Worm (Caenorhabditis elegans): Measurements from ENCODE around the gene srx-110.
A peak's percentile ranks its signal among the peaks of the same experiment; 100 is the strongest.

srx-110 gene

DNA sequence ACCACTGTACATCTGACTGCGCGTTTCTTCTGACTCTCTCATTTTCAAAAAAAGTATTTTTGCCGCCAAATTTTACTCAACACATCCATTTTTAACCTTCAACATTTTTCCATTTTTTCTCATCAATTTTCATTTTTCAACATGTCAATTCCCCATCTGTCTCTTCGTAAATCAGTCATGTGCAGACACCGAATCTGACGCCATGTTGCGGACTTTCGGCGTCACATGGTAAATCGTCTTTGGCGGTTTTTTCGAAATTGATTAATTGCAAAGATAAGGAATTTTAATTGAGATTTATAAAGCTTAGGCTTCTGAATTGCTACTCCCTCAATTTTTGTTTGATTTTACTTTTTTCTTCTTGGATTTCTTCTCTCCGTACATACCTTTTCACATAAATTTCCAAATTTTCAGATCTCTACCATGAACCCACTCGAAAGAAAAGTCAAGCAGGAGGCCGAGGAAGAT is 26.6 kb upstream of the srx-110 start, which contains the start of gene F19B10.1 (continued):
- TF ChIP-seq snu-23 (GFP tag; optimal IDR thresholded peaks at IDR 0.05) (peak; percentile 90), ceh-82 (tag; optimal IDR thresholded peaks at IDR 0.05) (peak in 1 of 3 experiments; percentile 55), mdl-1 (tag; optimal IDR thresholded peaks at IDR 0.05) (peak in 1 of 2 experiments; percentile 93), nhr-71 (tag; optimal IDR thresholded peaks at IDR 0.05) (peak; percentile 85), ztf-11 (tag; optimal IDR thresholded peaks at IDR 0.05) (peak in 1 of 2 experiments; percentile 2), mep-1 (tag; optimal IDR thresholded peaks at IDR 0.05) (peak; percentile 93), C34B4.2 (tag; optimal IDR thresholded peaks at IDR 0.05) (no peak), nhr-47 (tag; optimal IDR thresholded peaks at IDR 0.05) (peak; percentile 76), skn-1 (tag; optimal IDR thresholded peaks at IDR 0.05) (peak; percentile 67)

DNA sequence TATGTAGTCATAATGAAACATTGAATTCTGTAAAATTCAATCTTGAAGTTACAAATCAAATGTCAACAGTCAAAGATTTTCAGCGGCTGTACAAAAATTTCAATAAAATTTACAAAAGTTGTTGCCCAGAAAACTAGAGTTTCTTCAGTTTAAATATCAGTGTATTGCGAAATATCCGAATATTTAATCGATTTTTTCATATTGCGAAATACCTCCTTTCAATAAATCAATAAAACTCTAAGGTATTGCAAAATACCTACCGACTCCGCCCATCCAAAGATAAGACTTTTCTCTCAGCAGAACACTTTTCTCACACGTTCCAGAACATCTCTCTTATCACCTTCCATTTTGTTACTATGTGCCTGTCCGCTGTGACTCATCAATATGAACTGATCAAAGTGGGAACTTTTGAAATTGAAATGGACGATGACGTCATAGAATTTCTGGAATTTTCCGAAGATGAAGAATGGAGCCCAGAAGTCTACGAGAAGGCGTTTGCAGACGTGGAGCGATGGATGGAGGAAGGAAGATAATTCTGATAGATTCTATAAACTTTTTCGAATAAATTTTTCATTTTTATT is 24.8 kb upstream of the srx-110 start:
- TF ChIP-seq ceh-82 (tag; optimal IDR thresholded peaks at IDR 0.05) (no peak), nhr-12 (tag; optimal IDR thresholded peaks at IDR 0.05) (no peak), nhr-76 (tag; optimal IDR thresholded peaks at IDR 0.05) (no peak), efl-1 (optimal IDR thresholded peaks at IDR 0.05) (no peak), efl-1 (GFP tag; optimal IDR thresholded peaks at IDR 0.05 in 1 of 2) (peak in 1 of 2 experiments; percentile 78), zip-4 (GFP tag; optimal IDR thresholded peaks at IDR 0.05) (peak; percentile 47), skn-1 (tag; optimal IDR thresholded peaks at IDR 0.05) (peak; percentile 17), unc-30 (tag; optimal IDR thresholded peaks at IDR 0.05) (no peak), unc-62 (GFP tag; optimal IDR thresholded peaks at IDR 0.05) (no peak)

DNA sequence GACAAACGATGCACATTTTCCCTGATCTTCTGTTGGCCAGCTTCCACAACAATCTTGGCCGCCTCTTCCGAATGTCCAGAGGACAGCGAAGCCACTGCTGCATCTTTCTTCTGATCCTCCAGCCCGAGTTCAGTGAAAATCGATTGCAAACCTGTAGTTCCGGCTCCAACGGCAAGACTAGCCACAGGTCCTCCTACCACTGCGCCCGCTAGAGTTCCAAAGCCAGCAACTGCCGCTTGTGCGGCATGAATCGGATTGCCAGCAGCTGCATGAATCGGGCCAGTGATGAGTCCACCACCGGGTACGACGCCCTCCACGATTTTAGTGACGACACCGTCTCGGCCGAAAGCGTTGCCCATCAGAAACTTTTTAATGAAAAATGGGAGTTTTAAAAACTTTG is 21.0 kb upstream of the srx-110 start, which contains the start of gene ifas-1:
Gene ifas-1 (minus strand): TSS at position 387 of the 400 bp plus-strand sequence.
- TF ChIP-seq isw-1 (GFP tag; IDR thresholded peaks at IDR 0.05) (no peak), irx-1 (tag; optimal IDR thresholded peaks at IDR 0.05) (no peak), nhr-85 (tag) (no peak), ces-1 (GFP tag; optimal IDR thresholded peaks at IDR 0.05) (no peak), mab-9 (GFP tag; IDR thresholded peaks at IDR 0.05) (no peak), tbx-2 (tag; optimal IDR thresholded peaks at IDR 0.05) (no peak), fkh-8 (tag; optimal IDR thresholded peaks at IDR 0.05) (no peak), lsy-2 (tag; optimal IDR thresholded peaks at IDR 0.05) (no peak)

DNA sequence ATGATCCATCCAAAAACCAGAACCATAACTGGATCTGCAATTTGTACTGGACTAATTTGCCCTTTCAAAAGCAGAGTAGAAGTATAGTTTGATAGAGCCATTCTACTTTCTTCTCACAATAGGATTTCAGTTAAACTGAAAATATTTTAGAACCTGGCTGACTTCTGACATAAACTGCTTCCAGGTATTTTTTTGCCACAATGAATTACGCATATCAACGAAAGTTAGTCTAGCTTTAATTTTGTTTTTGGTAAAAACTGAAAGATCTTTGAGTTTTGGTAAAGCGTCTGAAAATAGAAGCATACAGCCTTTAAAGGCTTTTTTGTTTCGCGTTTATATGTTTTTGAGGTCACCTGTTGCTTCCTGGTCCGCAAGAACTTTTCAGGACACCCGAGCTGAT is 18.7 kb upstream of the srx-110 start, which contains the start of gene srx-101:
Gene srx-101 (minus strand): TSS at position 101 of the 400 bp plus-strand sequence.
- TF ChIP-seq ztf-4 (tag; optimal IDR thresholded peaks at IDR 0.05) (no peak), nhr-12 (tag; optimal IDR thresholded peaks at IDR 0.05) (no peak), swsn-7 (tag; optimal IDR thresholded peaks at IDR 0.05) (no peak), ztf-11 (tag; optimal IDR thresholded peaks at IDR 0.05) (no peak), vab-15 (tag; optimal IDR thresholded peaks at IDR 0.05) (no peak), tbx-2 (tag; optimal IDR thresholded peaks at IDR 0.05) (no peak), C16A3.4 (tag; optimal IDR thresholded peaks at IDR 0.05) (no peak), skn-1 (tag; optimal IDR thresholded peaks at IDR 0.05) (no peak), ceh-82 (tag; optimal IDR thresholded peaks at IDR 0.05) (no peak), snpc-4 (tag; optimal IDR thresholded peaks at IDR 0.05) (no peak), nhr-77 (tag; optimal IDR thresholded peaks at IDR 0.05) (no peak)

DNA sequence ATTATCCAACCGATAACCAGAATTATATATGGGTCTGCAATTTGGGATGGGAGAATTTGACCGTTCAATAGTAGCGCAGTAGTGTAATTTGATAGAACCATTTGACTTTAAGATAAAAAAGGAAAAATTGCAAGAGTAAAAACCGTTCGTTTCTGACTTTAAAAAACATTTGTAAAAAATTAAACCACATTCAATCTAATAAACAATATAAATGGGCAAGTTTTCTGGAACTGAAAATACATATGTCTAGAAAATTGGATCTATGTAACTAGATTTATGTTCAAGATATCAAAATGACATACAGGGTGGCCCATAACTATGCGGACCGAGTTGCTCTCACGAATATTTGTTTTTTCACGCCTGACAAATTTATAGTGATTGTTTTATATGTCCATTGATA is 14.7 kb upstream of the srx-110 start, which contains the start of gene srx-102:
Gene srx-102 (minus strand): TSS at position 101 of the 400 bp plus-strand sequence.
- TF ChIP-seq nhr-12 (tag; optimal IDR thresholded peaks at IDR 0.05) (no peak), mef-2 (tag; optimal IDR thresholded peaks at IDR 0.05) (no peak), grh-1 (GFP tag; IDR thresholded peaks at IDR 0.05) (no peak), ceh-88 (GFP tag; IDR thresholded peaks at IDR 0.05) (no peak), aly-2 (tag; optimal IDR thresholded peaks at IDR 0.05) (no peak), pag-3 (tag; optimal IDR thresholded peaks at IDR 0.05; ENCODE audit: borderline replicate concordance, insufficient read depth) (no peak), ceh-90 (tag; optimal IDR thresholded peaks at IDR 0.05) (no peak), nhr-90 (tag; optimal IDR thresholded peaks at IDR 0.05; ENCODE audit: poor library complexity) (no peak), efl-3 (GFP tag; optimal IDR thresholded peaks at IDR 0.05) (no peak), ztf-4 (tag; optimal IDR thresholded peaks at IDR 0.05) (no peak), ces-1 (GFP tag; optimal IDR thresholded peaks at IDR 0.05) (no peak), alr-1 (tag; optimal IDR thresholded peaks at IDR 0.05; ENCODE audit: borderline replicate concordance) (no peak), hlh-17 (GFP tag; optimal IDR thresholded peaks at IDR 0.05; ENCODE audit: borderline replicate concordance) (no peak), unc-130 (tag; optimal IDR thresholded peaks at IDR 0.05) (no peak), unc-98 (GFP tag; IDR thresholded peaks at IDR 0.05) (no peak), vab-15 (tag; optimal IDR thresholded peaks at IDR 0.05) (no peak), hlh-4 (tag; optimal IDR thresholded peaks at IDR 0.05) (no peak), F16B12.6 (tag; optimal IDR thresholded peaks at IDR 0.05) (no peak)

Data from whole organism, L1 larva.